Worm (Caenorhabditis elegans) whole organism, L4/young adult: ENCODE measurements around the gene Y116F11B.9.

ENCODE experiments used
- W03F9.2 ChIP-seq: fragments of 150-350 bp; optimal IDR thresholded peaks from 2 replicates; lab custom pipeline; 2014; ENCODE audit warnings: missing biosample characterization, missing genetic modification characterization
- dao-5 ChIP-seq: sonication (generic microtip); optimal IDR thresholded peaks from 2 replicates; lab custom pipeline; 2016; ENCODE audit warnings: missing genotype, missing genetic modification characterization, moderate library complexity, missing compliant biosample characterization
- him-1 ChIP-seq: sonication (generic microtip); optimal IDR thresholded peaks from 2 replicates; lab custom pipeline; 2016; ENCODE audit warnings: missing genotype, missing genetic modification reagents, missing genetic modification characterization, missing compliant biosample characterization

Y116F11B.9 gene

ce11 chrV:19856933-19857332 is 10.8 kb downstream of the Y116F11B.9 start:
- no peak for TF ChIP-seq W03F9.2 (tag; lab: Kevin White, UChicago)
- TF ChIP-seq dao-5: no peak
- TF ChIP-seq him-1: no peak

- TF ChIP-seq W03F9.2 (tag; lab: Kevin White, UChicago) (no peak), dao-5 (no peak), him-1 (no peak)
These were observed 11.4 kb downstream of the Y116F11B.9 start for ce11 chrV:19856335-19856734.

ce11 chrV:19853610-19854009 is 14.2 kb downstream of the Y116F11B.9 start:
- TF ChIP-seq him-1: no peak
- TF ChIP-seq dao-5: no peak
- no peak for TF ChIP-seq W03F9.2 (tag; lab: Kevin White, UChicago)

- TF ChIP-seq W03F9.2 (tag; lab: Kevin White, UChicago): no peak
- TF ChIP-seq him-1: no peak
- TF ChIP-seq dao-5: no peak
These were observed 19.8 kb downstream of the Y116F11B.9 start, which contains the start of gene Y116F11B.7 for ce11 chrV:19848014-19848413. TSS of gene Y116F11B.7 (plus strand) at chrV:19848314.

ce11 chrV:19845927-19846845 is 21.6 kb downstream of the Y116F11B.9 start, which contains the start of gene Y116F11B.6:
TSS of gene Y116F11B.6 (minus strand) at chrV:19845977.
- no peak for TF ChIP-seq W03F9.2 (tag; lab: Kevin White, UChicago)
- no peak for TF ChIP-seq dao-5
- no peak for TF ChIP-seq him-1

ce11 chrV:19836142-19836541 is 31.6 kb downstream of the Y116F11B.9 start, which contains the start of gene srw-38:
TSS of gene srw-38 (plus strand) at chrV:19836442.
- TF ChIP-seq W03F9.2 (tag; lab: Kevin White, UChicago) (no peak), him-1 (no peak), dao-5 (no peak)

ce11 chrV:19831588-19831987 is 36.2 kb downstream of the Y116F11B.9 start:
- TF ChIP-seq W03F9.2 (tag; lab: Kevin White, UChicago): no peak
- no peak for TF ChIP-seq him-1
- no peak for TF ChIP-seq dao-5

- TF ChIP-seq W03F9.2 (tag; lab: Kevin White, UChicago): no peak
- no peak for TF ChIP-seq him-1
These were observed 37.0 kb downstream of the Y116F11B.9 start, which contains the start of gene pcp-4 for ce11 chrV:19830815-19831214. TSS of gene pcp-4 (minus strand) at chrV:19831011.

ce11 chrV:19829225-19829624 is 38.6 kb downstream of the Y116F11B.9 start:
- TF ChIP-seq dao-5 (no peak), him-1 (no peak)

ce11 chrV:19827481-19827880 is 40.3 kb downstream of the Y116F11B.9 start:
- TF ChIP-seq dao-5 (no peak), W03F9.2 (tag; lab: Kevin White, UChicago) (no peak), him-1 (no peak)

- TF ChIP-seq dao-5 (no peak), him-1 (no peak), W03F9.2 (tag; lab: Kevin White, UChicago) (no peak)
These were observed 45.7 kb downstream of the Y116F11B.9 start, which contains the start of gene Y116F11B.17 for ce11 chrV:19822093-19822492. TSS of gene Y116F11B.17 (minus strand) at chrV:19822193.

- TF ChIP-seq W03F9.2 (tag; lab: Kevin White, UChicago): no peak
- no peak for TF ChIP-seq him-1
- TF ChIP-seq dao-5: no peak
These were observed 47.6 kb downstream of the Y116F11B.9 start for ce11 chrV:19820178-19820577.

- TF ChIP-seq him-1 (no peak), dao-5 (no peak), W03F9.2 (tag; lab: Kevin White, UChicago) (no peak)
These were observed 53.0 kb downstream of the Y116F11B.9 start, which contains the start of gene daf-28 for ce11 chrV:19814833-19815232. TSS of gene daf-28 (plus strand) at chrV:19815133.

ce11 chrV:19805548-19805947 is 62.2 kb downstream of the Y116F11B.9 start:
- TF ChIP-seq W03F9.2 (tag; lab: Kevin White, UChicago) (no peak), him-1 (no peak), dao-5 (no peak)
